Worm (Caenorhabditis elegans): ENCODE measurements around the gene sre-11.

Gene sre-11

DNA sequence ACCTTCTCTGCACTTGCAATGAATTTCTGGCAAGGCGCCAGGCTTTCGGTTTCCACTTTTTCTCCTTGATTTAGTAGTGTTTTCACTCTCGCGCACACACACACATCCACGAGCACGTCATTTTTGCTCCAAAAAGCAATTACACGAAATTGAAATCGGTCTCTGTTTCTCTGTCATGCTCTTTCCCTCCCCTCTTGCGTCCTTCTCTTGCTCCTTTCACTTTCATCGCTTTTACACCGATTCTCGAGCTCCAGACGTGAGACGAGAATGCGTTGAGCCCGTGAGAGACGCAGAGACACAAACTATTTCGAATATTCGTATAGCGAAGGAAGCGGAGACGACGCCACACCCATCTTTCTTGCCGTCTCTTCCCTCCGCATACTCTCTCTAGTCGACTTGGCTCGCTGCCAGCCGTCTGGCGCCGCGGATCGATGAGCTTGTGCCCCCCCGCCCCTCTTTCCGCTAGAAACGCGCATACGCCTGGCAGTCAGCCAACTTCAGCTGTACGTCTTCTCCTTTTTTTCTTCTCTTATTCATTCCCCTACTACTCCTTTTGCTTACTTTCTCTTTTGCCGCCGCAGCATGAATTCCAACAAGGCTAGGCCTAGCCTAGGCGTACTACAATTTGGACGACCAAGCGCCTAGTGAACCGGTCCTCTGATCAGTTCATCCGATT lies 44.4 kb upstream of the sre-11 start:
- TF ChIP-seq nfya-1 (tag; optimal IDR thresholded peaks at IDR 0.05; ENCODE audit: insufficient read depth) (peak; percentile 89), aly-2 (tag; optimal IDR thresholded peaks at IDR 0.05) (no peak), unc-39 (tag; optimal IDR thresholded peaks at IDR 0.05) (no peak), elt-1 (tag; optimal IDR thresholded peaks at IDR 0.05) (no peak), elt-3 (tag; optimal IDR thresholded peaks at IDR 0.05) (no peak), nhr-67 (tag; optimal IDR thresholded peaks at IDR 0.05) (no peak), nhr-77 (tag; optimal IDR thresholded peaks at IDR 0.05) (no peak), ztf-4 (tag; optimal IDR thresholded peaks at IDR 0.05) (no peak), mdl-1 (tag; optimal IDR thresholded peaks at IDR 0.05) (peak; percentile 38), snpc-4 (tag; optimal IDR thresholded peaks at IDR 0.05) (no peak), egl-27 (tag; optimal IDR thresholded peaks at IDR 0.05) (no peak), nhr-28 (tag; optimal IDR thresholded peaks at IDR 0.05) (no peak), nhr-11 (tag; optimal IDR thresholded peaks at IDR 0.05) (peak; percentile 46), nhr-23 (tag; optimal IDR thresholded peaks at IDR 0.05) (peak; percentile 53), pha-4 (tag; optimal IDR thresholded peaks at IDR 0.05) (peak; percentile 26), egl-5 (tag; optimal IDR thresholded peaks at IDR 0.05) (peak; percentile 41), nhr-43 (tag; optimal IDR thresholded peaks at IDR 0.05; ENCODE audit: poor library complexity, severe bottlenecking) (no peak), unc-62 (GFP tag; optimal IDR thresholded peaks at IDR 0.05) (no peak), nhr-237 (tag; optimal IDR thresholded peaks at IDR 0.05) (no peak), ceh-28 (tag; optimal IDR thresholded peaks at IDR 0.05) (peak; percentile 76), jun-1 (tag; optimal IDR thresholded peaks at IDR 0.05) (peak; percentile 67), tbx-2 (tag; optimal IDR thresholded peaks at IDR 0.05) (peak; percentile 91), fkh-2 (tag; optimal IDR thresholded peaks at IDR 0.05) (no peak), fos-1 (tag; optimal IDR thresholded peaks at IDR 0.05) (no peak), lin-15B (tag; optimal IDR thresholded peaks at IDR 0.05) (peak; percentile 56), nhr-76 (tag; optimal IDR thresholded peaks at IDR 0.05) (no peak), fkh-10 (GFP tag; optimal IDR thresholded peaks at IDR 0.05) (peak; percentile 72), lin-39 (tag; optimal IDR thresholded peaks at IDR 0.05) (peak; percentile 72), elt-2 (tag; optimal IDR thresholded peaks at IDR 0.05) (peak; percentile 57), mml-1 (tag; optimal IDR thresholded peaks at IDR 0.05) (no peak), pqm-1 (tag; optimal IDR thresholded peaks at IDR 0.05) (peak; percentile 18), nhr-12 (tag; optimal IDR thresholded peaks at IDR 0.05) (no peak), ceh-16 (tag; optimal IDR thresholded peaks at IDR 0.05) (no peak), ceh-82 (tag; optimal IDR thresholded peaks at IDR 0.05) (peak; percentile 55), nhr-25 (tag; optimal IDR thresholded peaks at IDR 0.05) (peak; percentile 69), R02D3.7 (tag; optimal IDR thresholded peaks at IDR 0.05) (peak; percentile 5), lsy-12 (tag; optimal IDR thresholded peaks at IDR 0.05) (peak; percentile 50), daf-12 (tag; optimal IDR thresholded peaks at IDR 0.05) (no peak), eor-1 (tag; optimal IDR thresholded peaks at IDR 0.05) (no peak), ceh-9 (tag; optimal IDR thresholded peaks at IDR 0.05) (no peak), ZK546.5 (tag; optimal IDR thresholded peaks at IDR 0.05) (no peak), skn-1 (tag; optimal IDR thresholded peaks at IDR 0.05) (peak; percentile 20), zag-1 (tag; optimal IDR thresholded peaks at IDR 0.05) (peak; percentile 39), ztf-11 (tag; optimal IDR thresholded peaks at IDR 0.05) (no peak), hmg-11 (tag; optimal IDR thresholded peaks at IDR 0.05) (peak; percentile 80), ama-1 (optimal IDR thresholded peaks at IDR 0.05) (no peak), sea-2 (GFP tag; optimal IDR thresholded peaks at IDR 0.05) (peak; percentile 16)

All from whole organism, L3 larva.